Worm (Caenorhabditis elegans) whole organism, L4 larva: Measurements from ENCODE around the gene Y53F4B.10.

Experiments
- D1046.2 ChIP-seq: fragments of 200-800 bp; sonication (Bioruptor generic); IDR thresholded peaks from 2 replicates; pipeline ENCODE4 v1.3.6; 2022; ENCODE audit warnings: missing genetic modification characterization, missing compliant biosample characterization
- F26F4.8 ChIP-seq: fragments of 200-800 bp; sonication (Bioruptor generic); conservative IDR thresholded peaks from 2 replicates; pipeline ENCODE4 v1.3.6; 2022; ENCODE audit warnings: missing genetic modification characterization, missing compliant biosample characterization
- T26A8.4 ChIP-seq: fragments of 200-800 bp; sonication (Bioruptor generic); IDR thresholded peaks from 2 replicates; pipeline ENCODE4 v1.3.6; 2022; ENCODE audit warnings: missing genetic modification characterization, missing compliant biosample characterization
- aha-1 ChIP-seq: fragments of 150-350 bp; peaks from one replicate; lab custom pipeline; 2014; ENCODE audit warnings: missing biosample characterization, missing genetic modification characterization
- arid-1 ChIP-seq: fragments of 200-800 bp; sonication (Bioruptor generic); conservative IDR thresholded peaks from 2 replicates; pipeline ENCODE4 v1.3.6; 2022; ENCODE audit warnings: missing genetic modification reagents, missing genetic modification characterization, missing compliant biosample characterization
- attf-4 ChIP-seq: sonication (generic microtip); optimal IDR thresholded peaks from 3 replicates; lab custom pipeline; 2017; ENCODE audit warnings: missing biosample characterization, missing genetic modification characterization
- ceh-28 ChIP-seq: fragments of 150-350 bp; optimal IDR thresholded peaks from 2 replicates; lab custom pipeline; 2014; ENCODE audit warnings: missing biosample characterization, missing genetic modification reagents, missing genetic modification characterization
- ceh-32 ChIP-seq: sonication (generic microtip); optimal IDR thresholded peaks from 2 replicates; lab custom pipeline; 2016; ENCODE audit warnings: mild to moderate bottlenecking, missing genetic modification characterization, missing compliant biosample characterization; ENCODE audit not compliant: poor library complexity
- ces-1 ChIP-seq: fragments of 150-350 bp; sonication (generic microtip); optimal IDR thresholded peaks from 4 replicates; lab custom pipeline; 2014; ENCODE audit warnings: missing biosample characterization, missing genetic modification reagents, missing genetic modification characterization
- daf-12 ChIP-seq: fragments of 150-350 bp; optimal IDR thresholded peaks from 2 replicates; lab custom pipeline; 2014; ENCODE audit warnings: missing biosample characterization, missing genetic modification reagents, missing genetic modification characterization
- daf-16 ChIP-seq, 3 experiments: sonication (generic microtip); optimal IDR thresholded peaks; 2 replicates each; lab custom pipeline; 2016 to 2017; ENCODE audit warnings: missing genetic modification characterization in 3 of 3, missing genetic modification reagents in 3 of 3, mild to moderate bottlenecking in 2 of 3, missing compliant biosample characterization in 2 of 3, missing biosample characterization in 1 of 3, moderate library complexity in 1 of 3
- dmd-6 ChIP-seq: fragments of 200-800 bp; sonication (Bioruptor generic); IDR thresholded peaks from 2 replicates; pipeline ENCODE4 v1.3.6; 2022; ENCODE audit warnings: missing genetic modification reagents, missing genetic modification characterization, missing compliant biosample characterization
- dpl-1 ChIP-seq: fragments of 150-350 bp; optimal IDR thresholded peaks from 2 replicates; lab custom pipeline; 2014; ENCODE audit warnings: missing biosample characterization, missing genetic modification reagents, missing genetic modification characterization
- duxl-1 ChIP-seq: sonication (generic microtip); optimal IDR thresholded peaks from 2 replicates; lab custom pipeline; 2016; ENCODE audit warnings: mild to moderate bottlenecking, missing genetic modification characterization, moderate library complexity, missing compliant biosample characterization; ENCODE audit not compliant: poor library complexity
- dve-1 ChIP-seq: sonication (generic microtip); optimal IDR thresholded peaks from 2 replicates; lab custom pipeline; 2017; ENCODE audit warnings: antibody characterized with exemption, mild to moderate bottlenecking, missing genetic modification characterization, missing compliant biosample characterization; ENCODE audit not compliant: insufficient read depth
- egl-43 ChIP-seq: fragments of 200-800 bp; sonication (Bioruptor generic); IDR thresholded peaks from 2 replicates; pipeline ENCODE4 v1.3.6; 2022; ENCODE audit warnings: missing genetic modification reagents, missing genetic modification characterization, missing compliant biosample characterization
- fos-1 ChIP-seq: fragments of 150-350 bp; optimal IDR thresholded peaks from 2 replicates; lab custom pipeline; 2014; ENCODE audit warnings: missing biosample characterization, missing genetic modification characterization
- gei-8 ChIP-seq: fragments of 200-800 bp; sonication (Bioruptor generic); optimal IDR thresholded peaks from 2 replicates; lab custom pipeline; 2018; ENCODE audit warnings: mild to moderate bottlenecking, missing genetic modification characterization, missing compliant biosample characterization
- hmg-1.1 ChIP-seq: fragments of 200-800 bp; sonication (Bioruptor generic); IDR thresholded peaks from 2 replicates; pipeline ENCODE4 v1.3.6; 2022; ENCODE audit warnings: missing genetic modification reagents, missing genetic modification characterization, missing compliant biosample characterization
- lim-7 ChIP-seq: fragments of 200-800 bp; sonication (Bioruptor generic); IDR thresholded peaks from 2 replicates; pipeline ENCODE4 v1.3.6; 2022; ENCODE audit warnings: missing genetic modification characterization, missing compliant biosample characterization
- lin-1 ChIP-seq: fragments of 200-800 bp; sonication (Bioruptor generic); IDR thresholded peaks from 2 replicates; pipeline ENCODE4 v1.3.6; 2022; ENCODE audit warnings: missing genetic modification reagents, missing genetic modification characterization, missing compliant biosample characterization
- lin-38 ChIP-seq: fragments of 200-800 bp; sonication (Bioruptor generic); IDR thresholded peaks from 2 replicates; pipeline ENCODE4 v1.3.6; 2022; ENCODE audit warnings: missing genetic modification reagents, missing genetic modification characterization, missing compliant biosample characterization
- lsy-2 ChIP-seq, 2 experiments: fragments of 150-350 bp in 1 of 2; sonication (generic microtip) in 1 of 2; optimal IDR thresholded peaks; 2 replicates each; lab custom pipeline; 2014 to 2017; ENCODE audit warnings: missing biosample characterization in 2 of 2, missing genetic modification characterization in 2 of 2
- madf-9 ChIP-seq: fragments of 200-800 bp; sonication (Bioruptor generic); conservative IDR thresholded peaks from 2 replicates; pipeline ENCODE4 v1.3.6; 2022; ENCODE audit warnings: missing genetic modification reagents, missing genetic modification characterization, missing compliant biosample characterization
- mxl-2 ChIP-seq: fragments of 200-800 bp; sonication (Bioruptor generic); conservative IDR thresholded peaks from 2 replicates; pipeline ENCODE4 v1.3.6; 2022; ENCODE audit warnings: missing genetic modification reagents, missing genetic modification characterization, missing compliant biosample characterization
- mxl-3 ChIP-seq: fragments of 200-800 bp; sonication (Bioruptor generic); optimal IDR thresholded peaks from 2 replicates; lab custom pipeline; 2018; ENCODE audit warnings: mild to moderate bottlenecking, missing genetic modification characterization, missing compliant biosample characterization
- nhr-111 ChIP-seq: fragments of 200-800 bp; sonication (Bioruptor generic); optimal IDR thresholded peaks from 2 replicates; lab custom pipeline; 2018; ENCODE audit warnings: mild to moderate bottlenecking, missing genetic modification characterization, missing compliant biosample characterization
- nhr-237 ChIP-seq: sonication (generic microtip); optimal IDR thresholded peaks from 2 replicates; lab custom pipeline; 2017; ENCODE audit warnings: missing biosample characterization, missing genetic modification characterization
- nhr-28 ChIP-seq: fragments of 150-350 bp; optimal IDR thresholded peaks from 2 replicates; lab custom pipeline; 2014; ENCODE audit warnings: missing biosample characterization, missing genetic modification characterization
- pha-4 ChIP-seq, 2 experiments: fragments of 150-350 bp in 1 of 2; fragments of 200-800 bp in 1 of 2; sonication (Bioruptor generic) in 1 of 2; IDR thresholded peaks in 1 of 2; optimal IDR thresholded peaks in 1 of 2; 2 replicates each; pipeline versions ENCODE4 v1.3.6 to Lab custom; 2014 to 2022; ENCODE audit warnings: missing genetic modification characterization in 2 of 2, missing genetic modification reagents in 2 of 2, missing biosample characterization in 1 of 2, missing compliant biosample characterization in 1 of 2
- rbr-2 ChIP-seq: sonication (generic microtip); optimal IDR thresholded peaks from 2 replicates; lab custom pipeline; 2016; ENCODE audit warnings: missing genotype, missing genetic modification characterization, missing compliant biosample characterization
- sdz-12 ChIP-seq: fragments of 200-800 bp; sonication (Bioruptor generic); optimal IDR thresholded peaks from 2 replicates; lab custom pipeline; 2018; ENCODE audit warnings: mild to moderate bottlenecking, missing genetic modification characterization, missing compliant biosample characterization
- set-16 ChIP-seq: fragments of 200-800 bp; sonication (Bioruptor generic); IDR thresholded peaks from 2 replicates; pipeline ENCODE4 v1.3.6; 2022; ENCODE audit warnings: missing genetic modification reagents, missing genetic modification characterization, missing compliant biosample characterization
- skn-1 ChIP-seq: fragments of 150-350 bp; optimal IDR thresholded peaks from 2 replicates; lab custom pipeline; 2014; ENCODE audit warnings: missing biosample characterization, missing genetic modification characterization
- snpc-4 ChIP-seq: fragments of 150-350 bp; optimal IDR thresholded peaks from 2 replicates; lab custom pipeline; 2014; ENCODE audit warnings: missing biosample characterization, missing genetic modification characterization
- spr-1 ChIP-seq: sonication (generic microtip); optimal IDR thresholded peaks from 2 replicates; lab custom pipeline; 2016; ENCODE audit warnings: mild to moderate bottlenecking, missing genetic modification characterization, missing compliant biosample characterization
- spr-3 ChIP-seq: fragments of 200-800 bp; sonication (Bioruptor generic); optimal IDR thresholded peaks from 2 replicates; lab custom pipeline; 2018; ENCODE audit warnings: mild to moderate bottlenecking, missing genetic modification characterization, missing compliant biosample characterization
- zfp-2 ChIP-seq: sonication (generic microtip); optimal IDR thresholded peaks from 2 replicates; lab custom pipeline; 2016; ENCODE audit warnings: mild to moderate bottlenecking, missing genetic modification characterization, missing compliant biosample characterization
- zfp-3 ChIP-seq: fragments of 200-800 bp; sonication (Bioruptor generic); conservative IDR thresholded peaks from 2 replicates; pipeline ENCODE4 v1.3.6; 2022; ENCODE audit warnings: missing genetic modification reagents, missing genetic modification characterization, missing compliant biosample characterization
- zip-11 ChIP-seq: fragments of 200-800 bp; sonication (Bioruptor generic); IDR thresholded peaks from 2 replicates; pipeline ENCODE4 v1.3.6; 2022; ENCODE audit warnings: missing genetic modification characterization, missing compliant biosample characterization
- ztf-11 ChIP-seq: fragments of 150-350 bp; optimal IDR thresholded peaks from 2 replicates; lab custom pipeline; 2014; ENCODE audit warnings: missing biosample characterization, missing genetic modification characterization
- ztf-7 ChIP-seq: fragments of 150-350 bp; optimal IDR thresholded peaks from 2 replicates; lab custom pipeline; 2014; ENCODE audit warnings: missing biosample characterization, missing genetic modification characterization

Y53F4B.10 gene

ce11 chrII:14969320-14969950 is 33.9 kb downstream of the Y53F4B.10 start, which contains the start of the genes pole-4, nsun-5 and metl-2 (continued):
- TF ChIP-seq D1046.2 (GFP tag; lab: Robert Waterston, UW) (no peak), dmd-6 (GFP tag; lab: Robert Waterston, UW) (no peak), dve-1 (peak; percentile 23), ztf-11 (tag; lab: Kevin White, UChicago) (no peak), lin-1 (no peak), lsy-2 (tag; optimal IDR thresholded peaks at IDR 0.05; lab: Kevin White, UChicago) (peak in 1 of 2 experiments; percentile 77), arid-1 (GFP tag; lab: Robert Waterston, UW) (no peak), rbr-2 (tag; lab: Kevin White, UChicago) (peak; percentile 11), lin-38 (GFP tag; lab: Robert Waterston, UW) (peak; percentile 92), ceh-28 (no peak), dpl-1 (GFP tag; lab: Kevin White, UChicago) (peak; percentile 81), ztf-7 (tag; lab: Kevin White, UChicago) (no peak), egl-43 (GFP tag; lab: Robert Waterston, UW) (no peak), sdz-12 (GFP tag; lab: Kevin White, UChicago) (no peak), attf-4 (no peak), duxl-1 (tag; lab: Kevin White, UChicago) (no peak), skn-1 (tag; lab: Kevin White, UChicago) (no peak), nhr-237 (tag; lab: Kevin White, UChicago) (no peak), hmg-1.1 (no peak), snpc-4 (tag; lab: Kevin White, UChicago) (no peak), zfp-3 (no peak), lim-7 (GFP tag; lab: Robert Waterston, UW) (no peak), madf-9 (no peak), mxl-2 (no peak), set-16 (no peak)

- TF ChIP-seq hmg-1.1 (no peak), fos-1 (no peak), F26F4.8 (no peak), spr-3 (GFP tag; lab: Kevin White, UChicago) (no peak), gei-8 (GFP tag; lab: Kevin White, UChicago) (no peak), spr-1 (tag; lab: Kevin White, UChicago) (no peak)
These were observed 35.0 kb downstream of the Y53F4B.10 start for ce11 chrII:14968275-14968674.

- TF ChIP-seq aha-1 (tag; lab: Kevin White, UChicago) (peak; percentile 86), T26A8.4 (GFP tag; lab: Robert Waterston, UW) (no peak), nhr-111 (GFP tag; lab: Kevin White, UChicago) (no peak), ceh-32 (tag; lab: Kevin White, UChicago) (no peak), lsy-2 (tag; optimal IDR thresholded peaks at IDR 0.05; lab: Kevin White, UChicago) (no peak), daf-16 (GFP tag; optimal IDR thresholded peaks at IDR 0.05; lab: Kevin White, UChicago) (no peak), daf-16 (tag; optimal IDR thresholded peaks at IDR 0.05; lab: Kevin White, UChicago) (peak; percentile 27), daf-12 (tag; lab: Kevin White, UChicago) (no peak), zfp-2 (tag; lab: Kevin White, UChicago) (no peak), ces-1 (no peak), hmg-1.1 (no peak), arid-1 (GFP tag; lab: Robert Waterston, UW) (no peak), fos-1 (no peak), dve-1 (peak; percentile 0), nhr-28 (peak; percentile 37), zip-11 (GFP tag; lab: Robert Waterston, UW) (no peak), F26F4.8 (no peak), mxl-3 (GFP tag; lab: Kevin White, UChicago) (no peak), pha-4 (GFP tag; IDR thresholded peaks at IDR 0.05; lab: Robert Waterston, UW) (no peak), pha-4 (tag; optimal IDR thresholded peaks at IDR 0.05; lab: Kevin White, UChicago) (peak; percentile 55)
These were observed 36.2 kb downstream of the Y53F4B.10 start for ce11 chrII:14967084-14967483.
